Worm (Caenorhabditis elegans) whole organism, mixed stage, embryonic: ENCODE data around the gene nhr-13.

ENCODE experiments used
- hlh-1 ChIP-seq: fragments of 150-350 bp; optimal IDR thresholded peaks from 2 replicates; lab custom pipeline; 2014; ENCODE audit warnings: missing biosample characterization, missing genetic modification reagents, missing genetic modification characterization
- lin-13 ChIP-seq: fragments of 150-350 bp; optimal IDR thresholded peaks from 2 replicates; lab custom pipeline; 2014; ENCODE audit warnings: missing biosample characterization, missing genetic modification characterization
- lin-32 ChIP-seq: fragments of 200-800 bp; sonication (Bioruptor generic); optimal IDR thresholded peaks from 2 replicates; lab custom pipeline; 2018; ENCODE audit warnings: mild to moderate bottlenecking, missing genetic modification characterization, missing compliant biosample characterization
- mep-1 ChIP-seq: fragments of 150-350 bp; optimal IDR thresholded peaks from 2 replicates; lab custom pipeline; 2017; ENCODE audit warnings: missing biosample characterization, missing genetic modification reagents, missing genetic modification characterization, inconsistent platforms
- nhr-12 ChIP-seq: fragments of 150-350 bp; optimal IDR thresholded peaks from 2 replicates; lab custom pipeline; 2014; ENCODE audit warnings: missing biosample characterization, missing genetic modification characterization
- pha-4 ChIP-seq: fragments of 150-350 bp; optimal IDR thresholded peaks from 2 replicates; lab custom pipeline; 2018; ENCODE audit warnings: missing biosample characterization, missing genetic modification reagents, missing genetic modification characterization
- sem-2 ChIP-seq: fragments of 200-800 bp; sonication (Bioruptor generic); optimal IDR thresholded peaks from 2 replicates; lab custom pipeline; 2018; ENCODE audit warnings: mild to moderate bottlenecking, missing genetic modification characterization, missing compliant biosample characterization

DNA sequence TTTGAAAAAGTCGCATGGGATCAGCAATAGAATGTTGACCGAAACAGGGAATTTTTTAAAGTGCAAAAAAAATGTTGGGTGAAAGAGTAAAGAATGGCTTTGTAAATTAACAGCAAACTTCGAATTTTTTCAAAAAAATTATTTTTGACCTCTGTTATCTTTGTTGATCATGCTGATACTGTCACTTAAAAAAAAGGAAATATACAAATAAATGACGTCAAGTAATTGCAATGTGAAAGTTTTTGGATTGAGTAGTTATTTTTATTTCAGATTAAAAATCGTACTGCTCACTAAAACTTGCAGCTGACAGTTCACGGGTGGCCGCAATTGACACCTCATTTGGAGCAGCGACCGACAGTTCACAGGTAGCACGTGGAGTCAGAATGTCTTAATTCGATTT lies 41.4 kb upstream of the nhr-13 start, which contains the start of gene C45H4.13:
- no peak for TF ChIP-seq sem-2 (GFP tag; lab: Kevin White, UChicago)
- no peak for TF ChIP-seq lin-13 (tag; lab: Kevin White, UChicago)
- TF ChIP-seq pha-4, result no peak
- TF ChIP-seq lin-32 (GFP tag; lab: Kevin White, UChicago), result no peak
- no peak for TF ChIP-seq hlh-1 (tag; lab: Kevin White, UChicago)
- no peak for TF ChIP-seq mep-1 (tag; lab: Kevin White, UChicago)
- no peak for TF ChIP-seq nhr-12
